Fruit fly (Drosophila melanogaster) whole organism, wandering third instar larva: Measurements from ENCODE around the gene Spn28Db.

Experiments used
- Abd-B ChIP-seq: fragments of >200 bp; optimal IDR thresholded peaks from 2 replicates; lab custom pipeline; 2017; ENCODE audit warnings: missing biosample characterization, missing genetic modification characterization
- CG32264 ChIP-seq: fragments of 200-800 bp; sonication (Bioruptor generic); optimal IDR thresholded peaks from 2 replicates; lab custom pipeline; 2016; ENCODE audit warnings: missing biosample characterization, missing genetic modification characterization
- CG9705 ChIP-seq: fragments of 200-800 bp; sonication (Bioruptor generic); optimal IDR thresholded peaks from 2 replicates; lab custom pipeline; 2018; ENCODE audit warnings: missing biosample characterization, mild to moderate bottlenecking, missing genetic modification characterization
- CrebA ChIP-seq: fragments of 200-800 bp; sonication (Bioruptor generic); optimal IDR thresholded peaks from 2 replicates; lab custom pipeline; 2016; ENCODE audit warnings: missing biosample characterization, mild to moderate bottlenecking, missing genetic modification characterization, borderline replicate concordance
- Dfd ChIP-seq: fragments of >200 bp; optimal IDR thresholded peaks from 2 replicates; lab custom pipeline; 2017; ENCODE audit warnings: missing biosample characterization, missing genetic modification characterization
- Dif ChIP-seq: fragments of 200-275, 200-300 bp; sonication (Bioruptor generic); optimal IDR thresholded peaks from 2 replicates; lab custom pipeline; 2018; ENCODE audit warnings: missing biosample characterization, missing genetic modification characterization; ENCODE audit not compliant: partially characterized antibody
- GATAd ChIP-seq: sonication (Bioruptor generic); optimal IDR thresholded peaks from 2 replicates; lab custom pipeline; 2016; ENCODE audit warnings: missing biosample characterization, missing genetic modification characterization
- HLH106 ChIP-seq: fragments of 200-800 bp; optimal IDR thresholded peaks from 3 replicates; lab custom pipeline; 2019; ENCODE audit warnings: missing biosample characterization, mild to moderate bottlenecking, missing genetic modification characterization, moderate library complexity
- Hnf4 ChIP-seq: fragments of 200-800 bp; sonication (Bioruptor generic); optimal IDR thresholded peaks from 2 replicates; lab custom pipeline; 2016; ENCODE audit warnings: missing biosample characterization, mild to moderate bottlenecking, missing genetic modification characterization
- Hr78 ChIP-seq: fragments of >200 bp; optimal IDR thresholded peaks from 2 replicates; lab custom pipeline; 2017; ENCODE audit warnings: missing biosample characterization, missing genetic modification characterization
- Hr83 ChIP-seq: fragments of 200-300 bp; sonication (Bioruptor generic); optimal IDR thresholded peaks from 2 replicates; lab custom pipeline; 2016; ENCODE audit warnings: missing biosample characterization, mild to moderate bottlenecking, missing genetic modification characterization, moderate library complexity; ENCODE audit not compliant: poor library complexity, severe bottlenecking
- Jra ChIP-seq: sonication (Bioruptor generic); optimal IDR thresholded peaks from 2 replicates; lab custom pipeline; 2016; ENCODE audit warnings: missing biosample characterization, missing genetic modification characterization
- Myc ChIP-seq: fragments of >200 bp; optimal IDR thresholded peaks from 2 replicates; lab custom pipeline; 2017
- N ChIP-seq: fragments of >200 bp; optimal IDR thresholded peaks from 2 replicates; lab custom pipeline; 2018; ENCODE audit warnings: missing biosample characterization, missing external identifiers, missing genetic modification characterization
- OdsH ChIP-seq: fragments of 200-800 bp; sonication (Bioruptor generic); optimal IDR thresholded peaks from 2 replicates; lab custom pipeline; 2016; ENCODE audit warnings: missing biosample characterization, mild to moderate bottlenecking, missing genetic modification characterization
- Rel ChIP-seq, 2 experiments: fragments of 200-800 bp; sonication (Bioruptor generic) in 1 of 2; optimal IDR thresholded peaks; 2 replicates in 1 of 2; 3 replicates in 1 of 2; lab custom pipeline; 2016 to 2019; ENCODE audit warnings: mild to moderate bottlenecking in 2 of 2, missing biosample characterization in 2 of 2, missing genetic modification characterization in 2 of 2, moderate library complexity in 1 of 2
- Sp1 ChIP-seq: fragments of 200-800 bp; sonication (Bioruptor generic); optimal IDR thresholded peaks from 3 replicates; lab custom pipeline; 2019; ENCODE audit warnings: missing biosample characterization, mild to moderate bottlenecking, missing genetic modification characterization, moderate library complexity
- Vsx2 ChIP-seq: fragments of 200-300, 225-300 bp; sonication (Bioruptor generic); optimal IDR thresholded peaks from 2 replicates; lab custom pipeline; 2018; ENCODE audit warnings: missing biosample characterization, missing genetic modification characterization; ENCODE audit not compliant: partially characterized antibody
- br ChIP-seq: fragments of 200-800 bp; sonication (Bioruptor generic); optimal IDR thresholded peaks from 2 replicates; lab custom pipeline; 2016; ENCODE audit warnings: missing biosample characterization, missing genetic modification characterization
- brk ChIP-seq: fragments of 200-800 bp; sonication (Bioruptor generic); optimal IDR thresholded peaks from 2 replicates; lab custom pipeline; 2016; ENCODE audit warnings: missing biosample characterization, mild to moderate bottlenecking, missing genetic modification characterization
- dl ChIP-seq, 2 experiments: fragments of 175-275, 200-275 bp in 1 of 2; fragments of 200-275 bp in 1 of 2; sonication (Bioruptor generic); optimal IDR thresholded peaks; lab custom pipeline; 2018; ENCODE audit warnings: mild to moderate bottlenecking in 2 of 2, missing biosample characterization in 2 of 2, missing genetic modification characterization in 2 of 2, moderate library complexity in 2 of 2; ENCODE audit not compliant: partially characterized antibody in 2 of 2, insufficient read depth in 1 of 2
- dmrt93B ChIP-seq: fragments of 200-800 bp; sonication (Bioruptor generic); optimal IDR thresholded peaks from 2 replicates; lab custom pipeline; 2018; ENCODE audit warnings: missing biosample characterization, mild to moderate bottlenecking, missing genetic modification characterization
- dsf ChIP-seq: sonication (Bioruptor generic); optimal IDR thresholded peaks from 2 replicates; lab custom pipeline; 2016; ENCODE audit warnings: missing biosample characterization, missing genetic modification characterization, borderline replicate concordance
- ey ChIP-seq: fragments of 200-800 bp; sonication (Bioruptor generic); optimal IDR thresholded peaks from 2 replicates; lab custom pipeline; 2016; ENCODE audit warnings: missing biosample characterization, missing genetic modification characterization
- foxo ChIP-seq, 2 experiments: fragments of 200-800 bp; sonication (Bioruptor generic); optimal IDR thresholded peaks; 2 replicates in 1 of 2; 3 replicates in 1 of 2; lab custom pipeline; 2016 to 2017; ENCODE audit warnings: missing biosample characterization in 2 of 2, missing genetic modification characterization in 2 of 2
- fru ChIP-seq: fragments of 200-800 bp; sonication (Bioruptor generic); optimal IDR thresholded peaks from 3 replicates; lab custom pipeline; 2016; ENCODE audit warnings: missing biosample characterization, mild to moderate bottlenecking, missing genetic modification characterization
- h ChIP-seq: fragments of 200-800 bp; sonication (Bioruptor generic); optimal IDR thresholded peaks from 3 replicates; lab custom pipeline; 2016; ENCODE audit warnings: missing biosample characterization, mild to moderate bottlenecking, missing genetic modification characterization
- jim ChIP-seq: fragments of 175-275, 200-325 bp; sonication (Bioruptor generic); optimal IDR thresholded peaks from 2 replicates; lab custom pipeline; 2016; ENCODE audit warnings: missing biosample characterization, mild to moderate bottlenecking, missing genetic modification characterization
- lola ChIP-seq: fragments of >200 bp; optimal IDR thresholded peaks from 2 replicates; lab custom pipeline; 2017; ENCODE audit warnings: missing biosample characterization, missing genetic modification characterization
- pan ChIP-seq: fragments of >200 bp; optimal IDR thresholded peaks from 2 replicates; lab custom pipeline; 2017
- psq ChIP-seq: fragments of 200-800 bp; sonication (Bioruptor generic); optimal IDR thresholded peaks from 3 replicates; lab custom pipeline; 2017; ENCODE audit warnings: missing biosample characterization, mild to moderate bottlenecking, missing genetic modification characterization, moderate library complexity
- rgr ChIP-seq: fragments of 200-800 bp; sonication (Bioruptor generic); optimal IDR thresholded peaks from 3 replicates; lab custom pipeline; 2016; ENCODE audit warnings: missing biosample characterization, mild to moderate bottlenecking, missing genetic modification characterization
- sage ChIP-seq: fragments of 200-800 bp; sonication (Bioruptor generic); optimal IDR thresholded peaks from 2 replicates; lab custom pipeline; 2016; ENCODE audit warnings: missing biosample characterization, mild to moderate bottlenecking, missing genetic modification characterization
- sv ChIP-seq: fragments of 200-800 bp; sonication (Bioruptor generic); optimal IDR thresholded peaks from 3 replicates; lab custom pipeline; 2016; ENCODE audit warnings: missing biosample characterization, missing genetic modification characterization
- tai ChIP-seq: sonication (Bioruptor generic); optimal IDR thresholded peaks from 2 replicates; lab custom pipeline; 2016; ENCODE audit warnings: missing biosample characterization, missing genetic modification characterization
- woc ChIP-seq: sonication (Bioruptor generic); optimal IDR thresholded peaks from 2 replicates; lab custom pipeline; 2016; ENCODE audit warnings: missing biosample characterization, mild to moderate bottlenecking, missing genetic modification characterization

Gene Spn28Db

DNA sequence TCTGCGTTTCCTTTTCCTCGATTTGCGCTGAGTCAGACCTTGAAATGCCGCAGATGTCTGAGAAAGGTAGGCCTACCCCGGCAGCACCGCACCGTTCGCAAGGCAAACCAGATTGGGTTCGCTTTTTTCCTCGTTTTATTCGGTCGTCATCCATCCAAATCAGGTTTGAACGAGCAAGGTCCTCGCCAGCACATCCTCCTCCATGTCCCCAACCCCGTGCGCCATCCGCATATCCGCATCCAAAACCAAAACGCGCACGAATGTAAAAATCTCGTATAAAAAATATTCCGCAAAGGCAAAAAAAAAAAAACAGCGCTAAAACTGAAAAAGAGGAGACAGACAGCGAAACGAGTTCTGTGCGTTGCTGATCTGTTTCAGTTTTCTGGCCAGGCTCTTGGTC is 19.4 kb upstream of the Spn28Db start:
- TF ChIP-seq rgr, result no peak
- no peak for TF ChIP-seq CG9705 (GFP tag; lab: Kevin White, UChicago)
- TF ChIP-seq lola (GFP tag; lab: Kevin White, UChicago), result no peak
- TF ChIP-seq jim (GFP tag; lab: Kevin White, UChicago), result peak; percentile 49
- TF ChIP-seq foxo (GFP tag; optimal IDR thresholded peaks at IDR 0.05; lab: Kevin White, UChicago), result no peak
- TF ChIP-seq CG32264 (GFP tag; lab: Kevin White, UChicago), result no peak
- TF ChIP-seq GATAd (GFP tag; lab: Kevin White, UChicago), result no peak
- TF ChIP-seq sv (GFP tag; lab: Kevin White, UChicago), result no peak
- TF ChIP-seq Myc (lab: Kevin White, UChicago), result no peak
- TF ChIP-seq Vsx2, result peak; percentile 67
- TF ChIP-seq HLH106, result no peak
- peak; percentile 80 for TF ChIP-seq CrebA
- peak; percentile 5 to 26 for TF ChIP-seq dl (GFP tag; optimal IDR thresholded peaks at IDR 0.05; lab: Kevin White, UChicago; ENCODE audit: insufficient read depth in 1 of 2, partially characterized antibody in 2 of 2)
- TF ChIP-seq tai, result no peak
- TF ChIP-seq dmrt93B (GFP tag; lab: Kevin White, UChicago), result no peak
- TF ChIP-seq Dif, result peak; percentile 57
- TF ChIP-seq Hr83 (GFP tag; lab: Kevin White, UChicago), result no peak
- peak; percentile 54 for TF ChIP-seq Rel (GFP tag; optimal IDR thresholded peaks at IDR 0.05; lab: Kevin White, UChicago)
- TF ChIP-seq Rel (tag; optimal IDR thresholded peaks at IDR 0.05; lab: Kevin White, UChicago), result no peak
- peak; percentile 64 for TF ChIP-seq Jra (GFP tag; lab: Kevin White, UChicago)
- peak; percentile 10 for TF ChIP-seq brk (GFP tag; lab: Kevin White, UChicago)
- TF ChIP-seq psq (GFP tag; lab: Kevin White, UChicago), result no peak

DNA sequence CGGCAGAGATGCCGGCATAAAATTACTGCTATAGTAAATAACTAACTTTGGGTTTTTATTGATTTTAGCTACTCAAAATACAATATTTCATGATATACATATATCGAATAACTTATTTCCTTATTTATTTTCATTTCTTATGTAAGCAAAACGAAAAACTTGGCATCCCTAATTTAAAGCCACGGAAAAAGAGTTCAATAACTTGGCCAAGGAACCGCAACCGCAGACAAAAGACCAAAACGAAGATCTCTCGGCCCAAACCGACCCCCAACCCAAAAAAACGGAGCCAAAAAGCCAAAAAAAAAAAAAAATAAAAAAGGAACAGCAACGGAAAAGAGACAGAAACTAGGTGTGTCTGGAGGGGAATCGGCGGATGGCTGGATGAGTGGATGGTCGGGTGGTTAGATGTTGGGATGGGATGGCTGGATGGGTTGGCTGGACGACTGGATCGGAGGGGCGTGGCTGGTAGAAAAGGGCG is 18.9 kb upstream of the Spn28Db start:
- TF ChIP-seq Dfd (GFP tag; lab: Kevin White, UChicago), result no peak
- TF ChIP-seq CG32264 (GFP tag; lab: Kevin White, UChicago), result peak; percentile 16
- no peak for TF ChIP-seq pan
- peak; percentile 55 for TF ChIP-seq CG9705 (GFP tag; lab: Kevin White, UChicago)
- no peak for TF ChIP-seq Abd-B (GFP tag; lab: Kevin White, UChicago)
- TF ChIP-seq GATAd (GFP tag; lab: Kevin White, UChicago), result no peak
- no peak for TF ChIP-seq Vsx2
- TF ChIP-seq psq (GFP tag; lab: Kevin White, UChicago), result peak; percentile 70
- peak; percentile 55 for TF ChIP-seq br
- peak; percentile 42 for TF ChIP-seq brk (GFP tag; lab: Kevin White, UChicago)
- peak; percentile 48 for TF ChIP-seq sage (GFP tag; lab: Kevin White, UChicago)
- peak; percentile 30 for TF ChIP-seq Hnf4 (GFP tag; lab: Kevin White, UChicago)
- no peak for TF ChIP-seq Jra (GFP tag; lab: Kevin White, UChicago)
- no peak for TF ChIP-seq dsf
- TF ChIP-seq rgr, result peak; percentile 45
- TF ChIP-seq Sp1 (GFP tag; lab: Kevin White, UChicago), result peak; percentile 72
- TF ChIP-seq tai, result peak; percentile 62
- peak; percentile 81 for TF ChIP-seq HLH106
- TF ChIP-seq N (GFP tag; lab: Kevin White, UChicago), result no peak
- peak; percentile 56 for TF ChIP-seq CrebA
- TF ChIP-seq Myc (lab: Kevin White, UChicago), result no peak
- peak; percentile 81 for TF ChIP-seq fru (GFP tag; lab: Kevin White, UChicago)
- peak; percentile 75 for TF ChIP-seq woc
- peak; percentile 84 for TF ChIP-seq h (GFP tag; lab: Kevin White, UChicago)
- peak; percentile 73 for TF ChIP-seq OdsH (GFP tag; lab: Kevin White, UChicago)
- TF ChIP-seq Rel (GFP tag; optimal IDR thresholded peaks at IDR 0.05; lab: Kevin White, UChicago), result peak; percentile 60
- no peak for TF ChIP-seq Rel (tag; optimal IDR thresholded peaks at IDR 0.05; lab: Kevin White, UChicago)
- peak; percentile 94 for TF ChIP-seq jim (GFP tag; lab: Kevin White, UChicago)
- TF ChIP-seq dmrt93B (GFP tag; lab: Kevin White, UChicago), result peak; percentile 31
- peak; percentile 60 for TF ChIP-seq ey
- no peak for TF ChIP-seq Hr78 (GFP tag; lab: Kevin White, UChicago)
- peak in 1 of 2 experiments; percentile 65 for TF ChIP-seq foxo (GFP tag; optimal IDR thresholded peaks at IDR 0.05; lab: Kevin White, UChicago)
- TF ChIP-seq, all 38 proteins: peak for 21

DNA sequence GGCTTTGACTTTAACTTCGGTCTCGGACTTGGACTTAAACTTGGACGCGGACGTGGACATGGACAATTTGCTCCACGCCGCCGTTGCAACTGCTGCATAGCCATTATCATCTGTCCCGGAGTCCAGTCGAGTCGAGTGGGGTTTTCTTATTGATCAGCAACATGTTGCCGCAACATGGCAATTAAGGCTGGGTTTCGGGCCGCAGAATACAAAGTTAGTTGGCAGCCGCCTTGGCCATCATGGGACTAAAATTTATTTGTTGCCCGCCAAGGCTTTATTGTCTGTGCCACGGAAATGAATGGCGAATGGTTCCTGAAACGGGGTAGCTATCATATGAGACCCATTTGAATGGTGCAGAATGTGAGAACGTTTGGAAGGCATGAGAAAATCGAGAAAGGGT is 11.3 kb upstream of the Spn28Db start:
- TF ChIP-seq rgr (no peak), h (GFP tag; lab: Kevin White, UChicago) (no peak), pan (no peak), HLH106 (no peak)
